Fruit fly (Drosophila melanogaster): ENCODE data around the gene CG4098.

dm6 chr3L:16653679-16654078, 44.5 kb upstream of the CG4098 start:
- TF ChIP-seq ttk (optimal IDR thresholded peaks at IDR 0.05) = no peak
- TF ChIP-seq h (optimal IDR thresholded peaks at IDR 0.05) = no peak
